Fruit fly (Drosophila melanogaster) S2 (cell line): ENCODE data around the gene Drsl6.

Source experiments
- CG8478 ChIP-seq: fragments of >200 bp; optimal IDR thresholded peaks from 2 replicates; lab custom pipeline; 2018
- CTCF ChIP-seq, 2 experiments: fragments of >200 bp; optimal IDR thresholded peaks; 2 replicates each; lab custom pipeline; 2018

dm6 chr3L:3291159-3291558, 45.1 kb downstream of the Drsl6 start, which contains the start of gene CG12009:
- TF ChIP-seq CG8478 (no peak), CTCF (optimal IDR thresholded peaks at IDR 0.05; lab: Kevin White, UChicago) (no peak)
